Fruit fly (Drosophila melanogaster) whole organism, prepupa: ENCODE measurements around the gene Klp31E.

Experiments used
- CG10631 ChIP-seq: fragments of 200-800 bp; sonication (Bioruptor generic); optimal IDR thresholded peaks from 2 replicates; lab custom pipeline; 2016; ENCODE audit warnings: missing biosample characterization, missing genetic modification characterization
- CG31627 ChIP-seq: fragments of 200-800 bp; sonication (Bioruptor generic); optimal IDR thresholded peaks from 3 replicates; lab custom pipeline; 2016; ENCODE audit warnings: missing biosample characterization, missing genetic modification characterization
- CG34406 ChIP-seq: fragments of 200-800 bp; sonication (Bioruptor generic); optimal IDR thresholded peaks from 3 replicates; lab custom pipeline; 2016; ENCODE audit warnings: missing biosample characterization, missing genetic modification characterization
- CG4318 ChIP-seq: fragments of 200-800 bp; sonication (Bioruptor generic); optimal IDR thresholded peaks from 3 replicates; lab custom pipeline; 2017; ENCODE audit warnings: missing biosample characterization, mild to moderate bottlenecking, missing genetic modification characterization
- CG6276 ChIP-seq: fragments of 200-800 bp; sonication (Bioruptor generic); optimal IDR thresholded peaks from 2 replicates; lab custom pipeline; 2017; ENCODE audit warnings: missing biosample characterization, mild to moderate bottlenecking, missing genetic modification characterization
- CG8319 ChIP-seq: fragments of 200-800 bp; sonication (Bioruptor generic); optimal IDR thresholded peaks from 3 replicates; lab custom pipeline; 2016; ENCODE audit warnings: missing biosample characterization, missing genetic modification characterization
- Gug ChIP-seq: fragments of 200-800 bp; sonication (Bioruptor generic); IDR thresholded peaks from 2 replicates; pipeline ENCODE4 v1.3.6; 2022; ENCODE audit warnings: missing biosample characterization, missing genetic modification characterization
- fd85E ChIP-seq: fragments of 200-800 bp; sonication (Bioruptor generic); optimal IDR thresholded peaks from 3 replicates; lab custom pipeline; 2016; ENCODE audit warnings: missing biosample characterization, missing genetic modification characterization

DNA sequence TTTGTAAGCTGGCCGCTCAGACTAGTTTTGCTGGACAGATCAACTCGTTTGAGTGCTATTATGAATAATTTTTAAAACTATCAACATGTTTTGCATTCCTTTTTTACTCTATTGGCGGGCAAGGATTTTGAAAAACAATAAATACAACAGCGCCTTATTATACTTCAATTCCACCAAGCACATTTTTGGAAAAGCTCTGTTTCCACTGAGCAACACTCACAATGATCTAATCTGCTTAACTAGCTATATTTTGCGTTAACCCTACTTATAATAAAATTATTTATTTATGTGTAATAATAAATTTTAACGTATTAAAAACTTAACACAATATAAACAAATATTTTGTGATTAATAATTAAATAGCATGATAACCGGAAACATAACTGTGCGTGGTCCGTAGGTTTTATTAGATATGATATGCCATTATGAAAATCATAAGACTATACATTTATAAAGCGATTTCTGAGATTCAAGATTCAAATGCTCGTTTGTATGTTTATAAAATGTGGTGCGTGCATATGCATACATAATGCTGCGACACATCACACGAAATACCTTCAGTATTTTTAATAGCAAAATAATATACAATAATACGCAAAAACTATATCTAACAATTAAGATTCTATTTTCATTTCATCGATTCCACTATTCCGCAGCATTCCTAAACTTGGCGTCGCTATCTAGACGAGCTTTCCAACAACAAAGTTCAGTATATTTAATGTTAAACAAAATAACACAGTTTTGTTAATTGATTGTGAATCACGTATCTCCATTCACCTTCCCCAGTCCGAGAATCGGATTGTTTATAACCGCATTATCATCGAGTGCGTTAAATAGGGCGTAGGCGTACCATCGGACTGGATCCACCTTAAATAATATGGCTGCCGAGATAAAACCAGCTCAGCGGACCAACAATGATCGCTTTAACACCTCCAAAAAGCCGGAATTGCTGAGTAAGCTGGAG, 9.1 kb downstream of the Klp31E start, which contains the start of the genes pie and Wdfy2:
- no peak for TF ChIP-seq CG4318 (GFP tag; lab: Kevin White, UChicago)
- TF ChIP-seq CG8319 (GFP tag; lab: Kevin White, UChicago): no peak
- no peak for TF ChIP-seq CG6276
- TF ChIP-seq fd85E: no peak
- no peak for TF ChIP-seq Gug
- no peak for TF ChIP-seq CG10631
- no peak for TF ChIP-seq CG34406 (GFP tag; lab: Kevin White, UChicago)
- TF ChIP-seq CG31627 (GFP tag; lab: Kevin White, UChicago): no peak
